Worm (Caenorhabditis elegans): ENCODE data around the gene T23G4.127.

The T23G4.127 gene

ce11 chrIV:13649126-13649525, 49.4 kb downstream of the T23G4.127 start, which contains the start of gene C08F11.10:
Gene C08F11.10 (minus strand): TSS chrIV:13649226.
- TF ChIP-seq gei-17 (GFP tag; optimal IDR thresholded peaks at IDR 0.05) (no peak), tlf-1 (GFP tag; optimal IDR thresholded peaks at IDR 0.05) (no peak), nhr-80 (tag; optimal IDR thresholded peaks at IDR 0.05) (no peak), F49E8.2 (tag; optimal IDR thresholded peaks at IDR 0.05; ENCODE audit: insufficient read depth) (no peak), attf-5 (GFP tag; optimal IDR thresholded peaks at IDR 0.05) (no peak), zim-3 (tag; optimal IDR thresholded peaks at IDR 0.05) (no peak), snpc-3.4 (tag; optimal IDR thresholded peaks at IDR 0.05) (no peak), D2030.7 (GFP tag; IDR thresholded peaks at IDR 0.05) (no peak), mes-4 (tag; optimal IDR thresholded peaks at IDR 0.05) (no peak), Y53F4B.3 (GFP tag; IDR thresholded peaks at IDR 0.05) (no peak), mxl-1 (tag; optimal IDR thresholded peaks at IDR 0.05) (no peak), akir-1 (GFP tag; optimal IDR thresholded peaks at IDR 0.05) (no peak), lsl-1 (GFP tag; optimal IDR thresholded peaks at IDR 0.05) (no peak), F57A8.1 (GFP tag; optimal IDR thresholded peaks at IDR 0.05) (no peak), Y53G8AR.9 (GFP tag; conservative IDR thresholded peaks at IDR 0.05) (no peak), nfya-2 (GFP tag; IDR thresholded peaks at IDR 0.05) (no peak), T26A5.8 (tag; optimal IDR thresholded peaks at IDR 0.05) (no peak), attf-6 (GFP tag; IDR thresholded peaks at IDR 0.05) (no peak)

ce11 chrIV:13647558-13647957, 50.9 kb downstream of the T23G4.127 start, which contains the start of gene ule-4:
Gene ule-4 (minus strand): TSS chrIV:13647658.
- no peak for TF ChIP-seq F39B2.1 (GFP tag; IDR thresholded peaks at IDR 0.05)
- TF ChIP-seq ceh-79 (tag; optimal IDR thresholded peaks at IDR 0.05) = no peak
- no peak for TF ChIP-seq Y95B8A.8 (GFP tag; IDR thresholded peaks at IDR 0.05)
- TF ChIP-seq ztf-3 (GFP tag; optimal IDR thresholded peaks at IDR 0.05) = no peak
- no peak for TF ChIP-seq dpff-1 (tag; optimal IDR thresholded peaks at IDR 0.05)
- no peak for TF ChIP-seq F10E7.11 (tag; optimal IDR thresholded peaks at IDR 0.05)
- no peak for TF ChIP-seq athp-1 (tag; optimal IDR thresholded peaks at IDR 0.05)
- TF ChIP-seq ztf-22 (GFP tag; optimal IDR thresholded peaks at IDR 0.05) = no peak
- TF ChIP-seq repo-1 (tag; optimal IDR thresholded peaks at IDR 0.05) = no peak
- TF ChIP-seq ceh-91 (GFP tag; IDR thresholded peaks at IDR 0.05) = no peak
- no peak for TF ChIP-seq nhr-120 (GFP tag; IDR thresholded peaks at IDR 0.05)
- no peak for TF ChIP-seq nfya-2 (GFP tag; IDR thresholded peaks at IDR 0.05)

- TF ChIP-seq snpc-3.4 (tag; optimal IDR thresholded peaks at IDR 0.05) (no peak), F10E7.11 (tag; optimal IDR thresholded peaks at IDR 0.05) (no peak), nfya-2 (GFP tag; IDR thresholded peaks at IDR 0.05) (no peak), nhr-120 (GFP tag; IDR thresholded peaks at IDR 0.05) (no peak), nfya-1 (tag; optimal IDR thresholded peaks at IDR 0.05; ENCODE audit: borderline replicate concordance, insufficient read depth) (no peak)
Observed at ce11 chrIV:13645823-13646222, 52.7 kb downstream of the T23G4.127 start, which contains the start of gene srz-29. Gene srz-29 (minus strand): TSS chrIV:13645923.

Data from whole organism, young adult.